Worm (Caenorhabditis elegans): ENCODE results near the gene T24C4.10.

DNA sequence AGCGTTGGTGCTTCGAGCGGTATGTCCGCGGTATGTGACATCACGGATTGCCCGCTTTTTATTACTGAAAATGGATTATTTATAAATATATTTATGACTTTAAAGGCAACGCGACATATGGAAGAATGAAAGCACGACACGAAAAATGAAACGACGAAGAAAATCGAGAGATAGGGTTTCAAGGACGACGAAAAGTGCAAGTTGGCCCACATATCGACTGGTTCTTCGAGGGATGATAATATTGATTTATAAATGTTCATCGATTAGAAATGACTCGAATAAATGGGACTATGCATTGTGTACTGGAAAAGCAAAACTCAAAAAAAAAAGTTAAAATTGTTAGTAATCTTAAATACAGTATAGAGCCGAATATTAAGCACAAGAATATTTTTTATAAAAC is 4.3 kb downstream of the T24C4.10 start, which contains the start of gene zer-1:
- TF ChIP-seq dao-5 (tag; optimal IDR thresholded peaks at IDR 0.05) (no peak), him-1 (tag; optimal IDR thresholded peaks at IDR 0.05) (no peak)

Data from whole organism, L4/young adult.